Fruit fly (Drosophila melanogaster) whole organism, embryonic: ENCODE measurements around the gene CG31807.

Experiments used
- Ada2b ChIP-seq: fragments of 200-800 bp; sonication (Bioruptor generic); IDR thresholded peaks from 2 replicates; pipeline ENCODE4 v1.3.6; 2022; ENCODE audit warnings: missing biosample characterization, missing genetic modification characterization
- Adf1 ChIP-seq: fragments of 200-800 bp; sonication (Bioruptor generic); IDR thresholded peaks from 2 replicates; pipeline ENCODE4 v1.3.6; 2022; ENCODE audit warnings: missing biosample characterization, missing genetic modification characterization
- Atf3 ChIP-seq: fragments of 200-800 bp; sonication (Bioruptor generic); optimal IDR thresholded peaks from 3 replicates; lab custom pipeline; 2016; ENCODE audit warnings: missing biosample characterization, missing genetic modification characterization
- Awh ChIP-seq: fragments of 200-800 bp; sonication (Bioruptor generic); IDR thresholded peaks from 2 replicates; pipeline ENCODE4, ENCODE4 v1.3.6; 2022; ENCODE audit warnings: missing biosample characterization, missing genetic modification characterization
- BEAF-32 ChIP-seq: fragments of 200-800 bp; sonication (Bioruptor generic); optimal IDR thresholded peaks from 3 replicates; lab custom pipeline; 2017; ENCODE audit warnings: missing biosample characterization, missing genetic modification characterization, mild to moderate bottlenecking, moderate library complexity, missing genetic modification reagents
- Bteb2 ChIP-seq: fragments of 200-800 bp; sonication (Bioruptor generic); optimal IDR thresholded peaks from 2 replicates; lab custom pipeline; 2016; ENCODE audit warnings: missing biosample characterization, missing genetic modification characterization
- CG10147 ChIP-seq: fragments of 200-800 bp; sonication (Bioruptor generic); optimal IDR thresholded peaks from 2 replicates; lab custom pipeline; 2019; ENCODE audit warnings: missing biosample characterization, mild to moderate bottlenecking, missing genetic modification characterization, moderate library complexity
- CG10959 ChIP-seq: fragments of 200-800 bp; sonication (Bioruptor generic); IDR thresholded peaks from 2 replicates; pipeline ENCODE4 v1.3.6; 2022; ENCODE audit warnings: missing biosample characterization, missing genetic modification characterization
- CG11695 ChIP-seq: fragments of 200-800 bp; sonication (Bioruptor generic); IDR thresholded peaks from 3 replicates; pipeline ENCODE4 v1.3.6; 2022; ENCODE audit warnings: missing biosample characterization, missing genetic modification characterization
- CG13287 ChIP-seq: fragments of 200-800 bp; sonication (Bioruptor generic); IDR thresholded peaks from 2 replicates; pipeline ENCODE4 v1.3.6; 2022; ENCODE audit warnings: missing biosample characterization, missing genetic modification characterization; ENCODE audit not compliant: partially characterized antibody
- CG14050 ChIP-seq: fragments of 200-800 bp; sonication (Bioruptor generic); IDR thresholded peaks from 3 replicates; pipeline ENCODE4 v1.3.6; 2022; ENCODE audit warnings: missing biosample characterization, missing genetic modification characterization
- CG14441 ChIP-seq: fragments of 200-800 bp; sonication (Bioruptor generic); IDR thresholded peaks from 2 replicates; pipeline ENCODE4 v1.3.6; 2022; ENCODE audit warnings: missing biosample characterization, missing genetic modification characterization
- CG18011 ChIP-seq: fragments of 200-800 bp; sonication (Bioruptor generic); optimal IDR thresholded peaks from 2 replicates; lab custom pipeline; 2017; ENCODE audit warnings: missing biosample characterization, missing genetic modification characterization, mild to moderate bottlenecking, moderate library complexity, missing genotype
- CG2129 ChIP-seq: fragments of 200-800 bp; sonication (Bioruptor generic); IDR thresholded peaks from 2 replicates; pipeline ENCODE4 v1.3.6; 2022; ENCODE audit warnings: missing biosample characterization, missing genetic modification characterization; ENCODE audit not compliant: partially characterized antibody
- CG2199 ChIP-seq: fragments of 200-800 bp; sonication (Bioruptor generic); IDR thresholded peaks from 3 replicates; pipeline ENCODE4 v1.3.6; 2022; ENCODE audit warnings: missing biosample characterization, missing genetic modification characterization
- CG4360 ChIP-seq: fragments of 200-800 bp; sonication (Bioruptor generic); IDR thresholded peaks from 2 replicates; pipeline ENCODE4 v1.3.6; 2022; ENCODE audit warnings: missing biosample characterization, missing genetic modification characterization
- CG6791 ChIP-seq: fragments of 200-800 bp; sonication (Bioruptor generic); IDR thresholded peaks from 3 replicates; pipeline ENCODE4 v1.3.6; 2022; ENCODE audit warnings: missing biosample characterization, missing genetic modification characterization; ENCODE audit not compliant: partially characterized antibody
- CG7839 ChIP-seq: fragments of 200-800 bp; sonication (Bioruptor generic); optimal IDR thresholded peaks from 3 replicates; lab custom pipeline; 2018; ENCODE audit warnings: missing biosample characterization, mild to moderate bottlenecking, missing genetic modification characterization, moderate library complexity
- CG7987 ChIP-seq: fragments of 200-800 bp; sonication (Bioruptor generic); optimal IDR thresholded peaks from 2 replicates; lab custom pipeline; 2018; ENCODE audit warnings: missing biosample characterization, mild to moderate bottlenecking, missing genetic modification characterization, moderate library complexity
- CG9817 ChIP-seq: fragments of 200-800 bp; sonication (Bioruptor generic); optimal IDR thresholded peaks from 2 replicates; lab custom pipeline; 2018; ENCODE audit warnings: missing biosample characterization, mild to moderate bottlenecking, missing genetic modification characterization, moderate library complexity
- D ChIP-seq, 2 experiments: fragments of 200-800 bp in 1 of 2; fragments of >200 bp in 1 of 2; sonication (Bioruptor generic) in 1 of 2; optimal IDR thresholded peaks; 2 replicates in 1 of 2; 3 replicates in 1 of 2; lab custom pipeline; 2017; ENCODE audit warnings: mild to moderate bottlenecking in 1 of 2, missing biosample characterization in 1 of 2, missing genetic modification characterization in 1 of 2, missing genetic modification reagents in 1 of 2
- Dfd ChIP-seq, 2 experiments: fragments of >200 bp; optimal IDR thresholded peaks; 2 replicates each; lab custom pipeline; 2017; ENCODE audit warnings: missing biosample characterization in 2 of 2, missing genetic modification characterization in 2 of 2
- Dip3 ChIP-seq: fragments of 200-800 bp; sonication (Bioruptor generic); optimal IDR thresholded peaks from 3 replicates; lab custom pipeline; 2016; ENCODE audit warnings: missing biosample characterization, missing genetic modification characterization
- Drgx ChIP-seq: fragments of 200-800 bp; sonication (Bioruptor generic); IDR thresholded peaks from 2 replicates; pipeline ENCODE4 v1.3.6; 2022; ENCODE audit warnings: missing biosample characterization, missing genetic modification characterization
- Elba2 ChIP-seq: fragments of 200-800 bp; sonication (Bioruptor generic); optimal IDR thresholded peaks from 3 replicates; lab custom pipeline; 2016; ENCODE audit warnings: missing biosample characterization, missing genetic modification characterization
- Ets65A ChIP-seq: fragments of 200-800 bp; sonication (Bioruptor generic); peaks from one replicate; lab custom pipeline; 2016; ENCODE audit warnings: missing biosample characterization, missing genetic modification characterization
- HLH54F ChIP-seq: fragments of 200-800 bp; sonication (Bioruptor generic); optimal IDR thresholded peaks from 3 replicates; lab custom pipeline; 2016; ENCODE audit warnings: missing biosample characterization, missing genetic modification characterization
- MTF-1 ChIP-seq: fragments of 200-800 bp; sonication (Bioruptor generic); optimal IDR thresholded peaks from 2 replicates; lab custom pipeline; 2018; ENCODE audit warnings: missing biosample characterization, mild to moderate bottlenecking, missing genetic modification characterization, borderline replicate concordance
- Med ChIP-seq: fragments of 200-800 bp; sonication (Bioruptor generic); peaks from one replicate; lab custom pipeline; 2016; ENCODE audit warnings: missing biosample characterization, missing genetic modification characterization, mild to moderate bottlenecking, inconsistent platforms, moderate library complexity
- Meics ChIP-seq: fragments of 200-800 bp; sonication (Bioruptor generic); optimal IDR thresholded peaks from 2 replicates; lab custom pipeline; 2017; ENCODE audit warnings: missing biosample characterization, mild to moderate bottlenecking, missing genetic modification characterization
- NFAT ChIP-seq: fragments of 200-800 bp; sonication (Bioruptor generic); IDR thresholded peaks from 2 replicates; pipeline ENCODE4 v1.3.6; 2022; ENCODE audit warnings: missing biosample characterization, missing genetic modification characterization
- Poxn ChIP-seq: fragments of 200-800 bp; sonication (Bioruptor generic); IDR thresholded peaks from 2 replicates; pipeline ENCODE4 v1.3.6; 2022; ENCODE audit warnings: missing biosample characterization, missing genetic modification characterization
- bigmax ChIP-seq: fragments of 200-800 bp; sonication (Bioruptor generic); optimal IDR thresholded peaks from 2 replicates; lab custom pipeline; 2018; ENCODE audit warnings: missing biosample characterization, mild to moderate bottlenecking, missing genetic modification characterization
- corto ChIP-seq: fragments of 200-800 bp; sonication (Bioruptor generic); optimal IDR thresholded peaks from 2 replicates; lab custom pipeline; 2016; ENCODE audit warnings: missing biosample characterization, mild to moderate bottlenecking, missing genetic modification characterization, moderate library complexity
- croc ChIP-seq: fragments of 200-800 bp; sonication (Bioruptor generic); conservative IDR thresholded peaks from 3 replicates; pipeline ENCODE4 v1.3.6; 2022; ENCODE audit warnings: missing biosample characterization, missing genetic modification characterization
- disco-r ChIP-seq: fragments of 200-800 bp; sonication (Bioruptor generic); optimal IDR thresholded peaks from 2 replicates; lab custom pipeline; 2016; ENCODE audit warnings: missing biosample characterization, missing genetic modification characterization
- dm ChIP-seq: fragments of 200-800 bp; sonication (Bioruptor generic); optimal IDR thresholded peaks from 3 replicates; lab custom pipeline; 2016; ENCODE audit warnings: missing biosample characterization, missing genetic modification characterization
- dysf ChIP-seq: fragments of 200-800 bp; sonication (Bioruptor generic); IDR thresholded peaks from 3 replicates; pipeline ENCODE4 v1.3.6; 2022; ENCODE audit warnings: missing biosample characterization, missing genetic modification characterization
- jumu ChIP-seq: fragments of 200-800 bp; sonication (Bioruptor generic); optimal IDR thresholded peaks from 3 replicates; lab custom pipeline; 2016; ENCODE audit warnings: missing biosample characterization, missing genetic modification characterization
- kay ChIP-seq: fragments of 200-800 bp; sonication (Bioruptor generic); optimal IDR thresholded peaks from 2 replicates; lab custom pipeline; 2016; ENCODE audit warnings: missing biosample characterization, missing genetic modification characterization
- nerfin-1 ChIP-seq: fragments of 200-800 bp; sonication (Bioruptor generic); optimal IDR thresholded peaks from 3 replicates; lab custom pipeline; 2019; ENCODE audit warnings: missing biosample characterization, mild to moderate bottlenecking, missing genetic modification characterization, moderate library complexity
- psq ChIP-seq: fragments of 200-800 bp; sonication (Bioruptor generic); optimal IDR thresholded peaks from 2 replicates; lab custom pipeline; 2017; ENCODE audit warnings: missing biosample characterization, missing genetic modification characterization
- sens ChIP-seq: fragments of 200-800 bp; sonication (Bioruptor generic); peaks from one replicate; lab custom pipeline; 2016; ENCODE audit warnings: missing biosample characterization, missing genetic modification characterization
- sob ChIP-seq: fragments of 200-800 bp; sonication (Bioruptor generic); IDR thresholded peaks from 2 replicates; pipeline ENCODE4 v1.3.6; 2022; ENCODE audit warnings: missing biosample characterization, missing genetic modification characterization
- sqz ChIP-seq: fragments of 200-800 bp; sonication (Bioruptor generic); optimal IDR thresholded peaks from 3 replicates; lab custom pipeline; 2018; ENCODE audit warnings: missing biosample characterization, mild to moderate bottlenecking, missing genetic modification characterization
- sr ChIP-seq: fragments of 200-800 bp; sonication (Bioruptor generic); IDR thresholded peaks from 3 replicates; pipeline ENCODE4 v1.3.6; 2022; ENCODE audit warnings: missing biosample characterization, missing genetic modification characterization
- stwl ChIP-seq: fragments of 200-800 bp; sonication (Bioruptor generic); optimal IDR thresholded peaks from 3 replicates; lab custom pipeline; 2018; ENCODE audit warnings: missing biosample characterization, mild to moderate bottlenecking, missing genetic modification characterization, moderate library complexity

CG31807 gene

dm6 chr2L:16676651-16677359, 7.0 kb downstream of the CG31807 start, which contains the start of the genes Trpgamma and her (continued):
- TF ChIP-seq CG7987 (GFP tag; lab: Kevin White, UChicago) (peak; percentile 8), CG10147 (GFP tag; lab: Kevin White, UChicago) (no peak), CG13287 (GFP tag; lab: Robert Waterston, UW) (peak; percentile 97), CG18011 (GFP tag; lab: Kevin White, UChicago) (peak; percentile 9), MTF-1 (no peak), Dip3 (no peak), Elba2 (peak; percentile 8), psq (no peak), CG14441 (GFP tag; lab: Robert Waterston, UW) (no peak), HLH54F (no peak), croc (no peak), Med (GFP tag; lab: Kevin White, UChicago) (peak; percentile 91), Bteb2 (GFP tag; lab: Kevin White, UChicago) (no peak)

DNA sequence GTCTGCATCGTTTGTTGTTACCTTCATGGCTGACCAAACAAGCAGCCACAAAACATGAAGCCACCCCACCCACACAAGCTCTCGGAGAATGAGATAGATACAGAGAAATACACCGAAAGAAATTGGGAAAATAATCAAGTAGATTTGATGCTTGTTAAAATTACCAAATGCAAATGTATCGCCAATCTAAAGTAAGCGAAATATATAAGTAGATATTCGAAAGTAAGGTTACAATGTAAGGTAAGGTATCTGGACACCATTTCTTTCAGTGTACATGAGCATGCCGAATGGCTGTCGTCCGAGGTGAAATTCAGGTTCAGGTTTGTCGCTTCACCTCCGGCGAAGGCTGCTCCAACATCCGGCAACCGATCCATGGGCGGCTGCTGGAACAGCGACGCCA, 11.5 kb downstream of the CG31807 start:
- TF ChIP-seq sens (GFP tag; lab: Kevin White, UChicago) (peak; percentile 73), Ada2b (GFP tag; lab: Robert Waterston, UW) (0 out of 2 replicates have a peak, but pooled peaks have one; percentile 7), kay (no peak), dysf (GFP tag; lab: Robert Waterston, UW) (0 out of 3 replicates have a peak, but pooled peaks have one; percentile 14), Drgx (GFP tag; lab: Robert Waterston, UW) (peak; percentile 52), Meics (no peak)

DNA sequence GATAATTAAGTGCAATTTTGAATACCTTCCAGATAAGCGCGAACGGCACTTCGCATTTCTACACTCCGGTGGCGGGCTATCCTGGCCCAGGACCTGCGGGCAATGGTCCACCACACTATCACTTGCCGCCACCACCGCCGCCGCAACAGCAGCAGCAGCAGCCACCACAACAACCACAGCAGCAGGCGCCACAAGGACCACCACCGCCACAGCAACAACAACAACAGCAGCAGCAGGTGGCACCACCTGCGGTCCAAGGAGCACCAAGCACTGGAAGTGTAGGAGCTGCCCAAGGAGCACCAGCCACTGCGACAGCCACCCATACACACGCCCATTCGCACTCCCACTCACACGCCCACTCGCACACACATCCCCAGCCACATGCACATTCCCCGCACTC, 26.3 kb downstream of the CG31807 start:
- TF ChIP-seq Ets65A (GFP tag; lab: Kevin White, UChicago), result peak; percentile 88
- no peak for TF ChIP-seq CG7839 (tag; lab: Kevin White, UChicago)
- TF ChIP-seq stwl (tag; lab: Kevin White, UChicago), result no peak
- no peak for TF ChIP-seq corto
- 0 out of 3 replicates have a peak, but pooled peaks have one; percentile 8 for TF ChIP-seq CG2199 (GFP tag; lab: Robert Waterston, UW)
- TF ChIP-seq sr (GFP tag; lab: Robert Waterston, UW), result 0 out of 3 replicates have a peak, but pooled peaks have one; percentile 24
- no peak for TF ChIP-seq CG10959 (GFP tag; lab: Robert Waterston, UW)
- no peak for TF ChIP-seq Atf3
- TF ChIP-seq Dfd (GFP tag; optimal IDR thresholded peaks at IDR 0.05; lab: Kevin White, UChicago), result peak in 1 of 2 experiments; percentile 88
- no peak for TF ChIP-seq NFAT (GFP tag; lab: Robert Waterston, UW)
- no peak for TF ChIP-seq Poxn (GFP tag; lab: Robert Waterston, UW)
- no peak for TF ChIP-seq sens (GFP tag; lab: Kevin White, UChicago)
- no peak for TF ChIP-seq sqz
- TF ChIP-seq BEAF-32 (GFP tag; lab: Kevin White, UChicago), result no peak
- peak; percentile 48 for TF ChIP-seq CG4360
- TF ChIP-seq Med (GFP tag; lab: Kevin White, UChicago), result peak; percentile 33
- TF ChIP-seq CG9817 (tag; lab: Kevin White, UChicago), result no peak

dm6 chr2L:16656692-16657109, 27.1 kb downstream of the CG31807 start:
- TF ChIP-seq dm (GFP tag; lab: Kevin White, UChicago), result peak; percentile 9
- no peak for TF ChIP-seq disco-r (GFP tag; lab: Kevin White, UChicago)
- no peak for TF ChIP-seq D (optimal IDR thresholded peaks at IDR 0.05; lab: Kevin White, UChicago)
- TF ChIP-seq D (GFP tag; optimal IDR thresholded peaks at IDR 0.05; lab: Kevin White, UChicago), result no peak
- TF ChIP-seq nerfin-1 (tag; lab: Kevin White, UChicago), result no peak
- TF ChIP-seq CG6791 (GFP tag; lab: Robert Waterston, UW), result no peak
- peak; percentile 60 for TF ChIP-seq Awh
- peak; percentile 19; the same call in 1 of the 2 replicates for TF ChIP-seq Adf1 (GFP tag; lab: Robert Waterston, UW)
- peak; percentile 66; the same call in 1 of the 2 replicates for TF ChIP-seq sob
- TF ChIP-seq CG14050 (GFP tag; lab: Robert Waterston, UW), result peak; percentile 56
- TF ChIP-seq CG11695 (GFP tag; lab: Robert Waterston, UW), result peak; percentile 56; the same call in 1 of the 3 replicates
- no peak for TF ChIP-seq bigmax (GFP tag; lab: Kevin White, UChicago)
- TF ChIP-seq jumu (GFP tag; lab: Kevin White, UChicago), result peak; percentile 43
- TF ChIP-seq CG2129 (GFP tag; lab: Robert Waterston, UW), result no peak
